Worm (Caenorhabditis elegans): ENCODE results near the gene T23F2.4.

ce11 chrX:5516365-5516764, 1.5 kb upstream of the T23F2.4 start:
- no peak for TF ChIP-seq bed-2 (GFP tag; IDR thresholded peaks at IDR 0.05)
- TF ChIP-seq F55B11.4 (tag; optimal IDR thresholded peaks at IDR 0.05; ENCODE audit: borderline replicate concordance, insufficient read depth), result no peak
